Worm (Caenorhabditis elegans) whole organism, L1 larva: ENCODE results near the gene F08G12.11.

Experiments
- C04F5.9 ChIP-seq: sonication (generic microtip); optimal IDR thresholded peaks from 2 replicates; lab custom pipeline; 2016; ENCODE audit warnings: missing genetic modification characterization, missing compliant biosample characterization
- C34B4.2 ChIP-seq: sonication (generic microtip); optimal IDR thresholded peaks from 2 replicates; lab custom pipeline; 2017; ENCODE audit warnings: mild to moderate bottlenecking, missing genetic modification characterization, missing compliant biosample characterization
- F16B12.6 ChIP-seq: fragments of 150-350 bp; optimal IDR thresholded peaks from 2 replicates; lab custom pipeline; 2014; ENCODE audit warnings: missing biosample characterization, missing genetic modification characterization
- aha-1 ChIP-seq: fragments of 150-350 bp; optimal IDR thresholded peaks from 2 replicates; lab custom pipeline; 2014; ENCODE audit warnings: missing biosample characterization, missing genetic modification characterization
- aly-2 ChIP-seq: fragments of 150-350 bp; optimal IDR thresholded peaks from 2 replicates; lab custom pipeline; 2014; ENCODE audit warnings: missing biosample characterization, missing genetic modification characterization
- ama-1 ChIP-seq: fragments of 150-350 bp; optimal IDR thresholded peaks from 2 replicates; lab custom pipeline; 2014
- blmp-1 ChIP-seq: fragments of 150-350 bp; optimal IDR thresholded peaks from 2 replicates; lab custom pipeline; 2014; ENCODE audit warnings: missing biosample characterization, missing genetic modification characterization
- ceh-63 ChIP-seq: fragments of 200-800 bp; sonication (Bioruptor generic); optimal IDR thresholded peaks from 2 replicates; lab custom pipeline; 2018; ENCODE audit warnings: mild to moderate bottlenecking, missing genetic modification characterization, missing compliant biosample characterization
- ceh-8 ChIP-seq: fragments of 200-800 bp; sonication (Bioruptor generic); optimal IDR thresholded peaks from 2 replicates; lab custom pipeline; 2018; ENCODE audit warnings: mild to moderate bottlenecking, missing genetic modification characterization, moderate library complexity, missing compliant biosample characterization
- ceh-82 ChIP-seq, 3 experiments: fragments of 150-350 bp in 1 of 3; sonication (generic microtip) in 2 of 3; optimal IDR thresholded peaks; 2 replicates each; lab custom pipeline; 2014 to 2017; ENCODE audit warnings: missing biosample characterization in 3 of 3, missing genetic modification characterization in 3 of 3
- ceh-90 ChIP-seq: sonication (generic microtip); optimal IDR thresholded peaks from 2 replicates; lab custom pipeline; 2016; ENCODE audit warnings: missing genetic modification characterization, missing compliant biosample characterization
- ces-1 ChIP-seq: fragments of 150-350 bp; optimal IDR thresholded peaks from 2 replicates; lab custom pipeline; 2014; ENCODE audit warnings: missing biosample characterization, missing genetic modification reagents, missing genetic modification characterization
- dpl-1 ChIP-seq, 3 experiments: fragments of 150-350 bp in 2 of 3; sonication (generic microtip) in 1 of 3; optimal IDR thresholded peaks; 2 replicates each; lab custom pipeline; 2014 to 2017; ENCODE audit warnings: missing biosample characterization in 3 of 3, missing genetic modification characterization in 3 of 3, missing genetic modification reagents in 3 of 3
- dsc-1 ChIP-seq: sonication (generic microtip); optimal IDR thresholded peaks from 2 replicates; lab custom pipeline; 2016; ENCODE audit warnings: mild to moderate bottlenecking, missing genetic modification characterization, missing compliant biosample characterization
- elt-3 ChIP-seq, 6 experiments: fragments of 150-350 bp in 1 of 6; sonication (generic microtip); optimal IDR thresholded peaks; 2 replicates each; lab custom pipeline; 2017 to 2018; ENCODE audit warnings: missing biosample characterization in 6 of 6, missing genetic modification characterization in 6 of 6, inconsistent platforms in 1 of 6
- fkh-10 ChIP-seq: sonication (generic microtip); optimal IDR thresholded peaks from 2 replicates; lab custom pipeline; 2017; ENCODE audit warnings: missing biosample characterization, missing genetic modification reagents, missing genetic modification characterization
- fos-1 ChIP-seq: fragments of 150-350 bp; optimal IDR thresholded peaks from 2 replicates; lab custom pipeline; 2014; ENCODE audit warnings: missing biosample characterization, missing genetic modification characterization
- hlh-17 ChIP-seq: fragments of 200-800 bp; sonication (Bioruptor generic); optimal IDR thresholded peaks from 2 replicates; lab custom pipeline; 2018; ENCODE audit warnings: missing genetic modification characterization, mild to moderate bottlenecking, missing compliant biosample characterization, moderate library complexity, borderline replicate concordance
- lin-13 ChIP-seq: fragments of 150-350 bp; optimal IDR thresholded peaks from 2 replicates; lab custom pipeline; 2014; ENCODE audit warnings: missing biosample characterization, missing genetic modification reagents, missing genetic modification characterization
- lin-15B ChIP-seq: fragments of 150-350 bp; sonication (generic microtip); optimal IDR thresholded peaks from 3 replicates; lab custom pipeline; 2014; ENCODE audit warnings: missing biosample characterization, missing genetic modification characterization
- lir-3 ChIP-seq: sonication (generic microtip); optimal IDR thresholded peaks from 2 replicates; lab custom pipeline; 2016; ENCODE audit warnings: mild to moderate bottlenecking, missing genetic modification characterization, moderate library complexity, missing compliant biosample characterization; ENCODE audit not compliant: poor library complexity
- mab-9 ChIP-seq: fragments of 200-800 bp; sonication (Bioruptor generic); IDR thresholded peaks from 2 replicates; pipeline ENCODE4 v1.3.6; 2022; ENCODE audit warnings: missing genetic modification reagents, missing genetic modification characterization, missing compliant biosample characterization
- nhr-11 ChIP-seq: fragments of 150-350 bp; optimal IDR thresholded peaks from 2 replicates; lab custom pipeline; 2014; ENCODE audit warnings: missing biosample characterization, missing genetic modification characterization
- nhr-12 ChIP-seq: sonication (generic microtip); optimal IDR thresholded peaks from 2 replicates; lab custom pipeline; 2017; ENCODE audit warnings: missing biosample characterization, missing genetic modification characterization
- nhr-47 ChIP-seq: sonication (generic microtip); optimal IDR thresholded peaks from 2 replicates; lab custom pipeline; 2016; ENCODE audit warnings: mild to moderate bottlenecking, missing genetic modification characterization, moderate library complexity, missing compliant biosample characterization
- nhr-71 ChIP-seq: sonication (generic microtip); optimal IDR thresholded peaks from 2 replicates; lab custom pipeline; 2016; ENCODE audit warnings: mild to moderate bottlenecking, missing genetic modification characterization, moderate library complexity, missing compliant biosample characterization
- nhr-76 ChIP-seq: sonication (generic microtip); optimal IDR thresholded peaks from 2 replicates; lab custom pipeline; 2017; ENCODE audit warnings: missing biosample characterization, missing genetic modification characterization
- nhr-77 ChIP-seq: fragments of 150-350 bp; optimal IDR thresholded peaks from 2 replicates; lab custom pipeline; 2014; ENCODE audit warnings: missing biosample characterization, missing genetic modification characterization
- pax-3 ChIP-seq: fragments of 200-800 bp; sonication (Bioruptor generic); optimal IDR thresholded peaks from 2 replicates; lab custom pipeline; 2018; ENCODE audit warnings: mild to moderate bottlenecking, missing genetic modification characterization, moderate library complexity, missing compliant biosample characterization
- pqm-1 ChIP-seq: sonication (generic microtip); optimal IDR thresholded peaks from 3 replicates; lab custom pipeline; 2017; ENCODE audit warnings: missing biosample characterization, missing genetic modification characterization
- rnt-1 ChIP-seq: sonication (generic microtip); optimal IDR thresholded peaks from 2 replicates; lab custom pipeline; 2016; ENCODE audit warnings: mild to moderate bottlenecking, missing genetic modification characterization, moderate library complexity, missing compliant biosample characterization
- snpc-4 ChIP-seq: fragments of 150-350 bp; optimal IDR thresholded peaks from 2 replicates; lab custom pipeline; 2014; ENCODE audit warnings: missing biosample characterization, missing genetic modification characterization
- snu-23 ChIP-seq: sonication (generic microtip); optimal IDR thresholded peaks from 2 replicates; lab custom pipeline; 2016; ENCODE audit warnings: missing genetic modification characterization, missing compliant biosample characterization
- unc-30 ChIP-seq: sonication (generic microtip); optimal IDR thresholded peaks from 2 replicates; lab custom pipeline; 2017; ENCODE audit warnings: missing biosample characterization, missing genetic modification characterization
- unc-86 ChIP-seq: sonication (generic microtip); optimal IDR thresholded peaks from 2 replicates; lab custom pipeline; 2016; ENCODE audit warnings: missing genetic modification characterization, missing compliant biosample characterization
- unc-98 ChIP-seq: fragments of 200-800 bp; sonication (Bioruptor generic); IDR thresholded peaks from 2 replicates; pipeline ENCODE4 v1.3.6; 2022; ENCODE audit warnings: missing genetic modification characterization, missing compliant biosample characterization
- vab-15 ChIP-seq: sonication (generic microtip); optimal IDR thresholded peaks from 2 replicates; lab custom pipeline; 2017; ENCODE audit warnings: missing genotype, mild to moderate bottlenecking, missing genetic modification characterization, missing compliant biosample characterization
- xbp-1 ChIP-seq: sonication (generic microtip); optimal IDR thresholded peaks from 2 replicates; lab custom pipeline; 2016; ENCODE audit warnings: missing genetic modification characterization, missing compliant biosample characterization
- ztf-4 ChIP-seq: fragments of 150-350 bp; optimal IDR thresholded peaks from 2 replicates; lab custom pipeline; 2014; ENCODE audit warnings: missing biosample characterization, missing genetic modification characterization

F08G12.11 gene

DNA sequence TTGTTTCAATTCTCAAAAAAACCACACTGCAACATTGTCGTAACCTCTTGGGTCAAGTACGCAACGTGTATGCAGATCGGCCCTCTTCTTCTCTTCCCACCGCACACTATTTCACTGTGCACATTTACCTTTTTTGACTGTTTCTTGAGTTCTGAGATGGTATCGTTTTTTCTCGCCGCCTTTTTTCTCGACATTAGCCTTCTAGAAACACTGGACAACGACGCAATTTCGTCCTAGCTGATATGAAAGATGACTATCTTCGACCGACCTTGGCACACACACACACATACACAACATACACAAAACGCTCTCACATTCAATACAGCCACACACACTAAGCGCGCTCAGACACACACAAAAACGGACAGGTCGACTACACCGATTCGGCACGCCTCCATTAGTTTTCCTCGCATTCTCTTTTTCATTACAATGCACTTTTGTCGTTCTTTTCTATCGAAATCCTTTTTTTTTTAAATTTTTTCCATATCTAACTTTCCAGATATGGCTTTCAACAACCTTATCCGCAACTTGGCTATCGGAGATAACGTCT, 24.1 kb upstream of the F08G12.11 start, which contains the start of gene aco-1 (continued):
- TF ChIP-seq lir-3 (no peak), nhr-76 (tag; lab: Kevin White, UChicago) (no peak), ceh-8 (GFP tag; lab: Kevin White, UChicago) (no peak), dpl-1 (GFP tag; optimal IDR thresholded peaks at IDR 0.05; lab: Kevin White, UChicago) (peak in 2 of 3 experiments; percentile 28 to 30), snu-23 (peak; percentile 69), nhr-71 (tag; lab: Kevin White, UChicago) (peak; percentile 61), C04F5.9 (tag; lab: Kevin White, UChicago) (no peak), aly-2 (tag; lab: Kevin White, UChicago) (no peak), fkh-10 (no peak), nhr-47 (tag; lab: Kevin White, UChicago) (peak; percentile 49), ztf-4 (no peak), nhr-77 (tag; lab: Kevin White, UChicago) (peak; percentile 9), dsc-1 (no peak), nhr-11 (no peak), unc-98 (GFP tag; lab: Robert Waterston, UW) (no peak), pax-3 (no peak), hlh-17 (GFP tag; lab: Kevin White, UChicago) (no peak), ceh-90 (tag; lab: Kevin White, UChicago) (no peak), lin-15B (tag; lab: Kevin White, UChicago) (no peak), elt-3 (tag; optimal IDR thresholded peaks at IDR 0.05; lab: Kevin White, UChicago) (peak in 2 of 6 experiments; percentile 34 to 40), nhr-12 (tag; lab: Kevin White, UChicago) (no peak), unc-86 (tag; lab: Kevin White, UChicago) (no peak), pqm-1 (no peak), C34B4.2 (tag; lab: Kevin White, UChicago) (no peak), fos-1 (no peak), blmp-1 (tag; lab: Kevin White, UChicago) (peak; percentile 44), ama-1 (lab: Kevin White, UChicago) (no peak), F16B12.6 (tag; lab: Kevin White, UChicago) (peak; percentile 80), ceh-63 (GFP tag; lab: Kevin White, UChicago) (no peak), mab-9 (GFP tag; lab: Robert Waterston, UW) (no peak), snpc-4 (no peak), xbp-1 (tag; lab: Kevin White, UChicago) (peak; percentile 24), ces-1 (GFP tag; lab: Kevin White, UChicago) (no peak), lin-13 (GFP tag; lab: Kevin White, UChicago) (no peak), unc-30 (tag; lab: Kevin White, UChicago) (no peak), vab-15 (tag; lab: Kevin White, UChicago) (no peak)
- TF ChIP-seq, all 84 proteins: peak for 26

DNA sequence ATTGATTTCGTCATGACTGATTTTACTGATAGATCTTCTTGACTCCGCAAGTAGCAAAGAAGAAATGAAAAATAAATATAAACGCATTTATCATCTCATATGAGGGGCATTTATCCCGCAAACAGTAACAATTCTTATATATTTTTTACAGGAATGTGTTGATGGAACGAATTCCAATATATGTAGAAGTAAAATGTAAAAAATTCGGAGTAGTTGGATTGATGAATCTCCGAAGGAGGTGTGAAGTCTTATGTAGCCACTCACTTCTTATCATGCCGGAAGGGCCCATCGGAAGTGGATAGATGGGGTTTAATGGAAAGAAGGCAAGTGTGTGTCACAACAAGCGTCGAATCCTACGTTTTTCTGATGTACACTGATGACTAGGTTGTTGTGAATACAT, 22.4 kb upstream of the F08G12.11 start, which contains the start of gene gcy-9:
Gene gcy-9 (minus strand): TSS at position 101 of the 400 bp plus-strand sequence.
- TF ChIP-seq ceh-8 (GFP tag; lab: Kevin White, UChicago) (no peak), unc-86 (tag; lab: Kevin White, UChicago) (no peak)

- no peak for TF ChIP-seq hlh-17 (GFP tag; lab: Kevin White, UChicago)
- no peak for TF ChIP-seq lir-3
- no peak for TF ChIP-seq ceh-82 (tag; optimal IDR thresholded peaks at IDR 0.05; lab: Kevin White, UChicago)
- TF ChIP-seq aha-1 (tag; lab: Kevin White, UChicago): no peak
- no peak for TF ChIP-seq rnt-1 (tag; lab: Kevin White, UChicago)
- no peak for TF ChIP-seq nhr-11
- no peak for TF ChIP-seq nhr-76 (tag; lab: Kevin White, UChicago)
Observed at ce11 chrX:11337095-11337494, 21.7 kb upstream of the F08G12.11 start.
